Fruit fly (Drosophila melanogaster): ENCODE results near the gene CG17776.

Gene CG17776

DNA sequence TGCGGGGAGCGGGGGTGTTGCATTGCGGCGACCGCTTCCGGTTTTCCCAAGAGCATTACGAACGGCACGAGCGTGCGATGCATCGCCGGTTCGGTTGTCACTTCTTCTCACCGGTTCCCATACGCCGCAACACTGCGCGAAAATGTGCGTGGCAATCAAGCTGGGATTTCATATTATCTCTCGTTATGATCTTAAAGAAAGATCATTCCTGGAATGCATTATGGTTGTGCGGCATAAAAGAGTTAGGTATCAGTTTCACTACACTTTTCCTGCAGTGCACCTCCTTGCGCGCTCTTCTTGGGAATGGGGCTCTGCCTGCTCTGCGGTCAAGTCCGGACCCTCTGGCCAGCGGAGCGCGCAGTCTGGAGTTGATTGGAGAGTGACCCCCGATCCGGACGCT, 18.4 kb upstream of the CG17776 start (continued):
- no peak for TF ChIP-seq D (optimal IDR thresholded peaks at IDR 0.05)
- peak; percentile 22 for TF ChIP-seq D (GFP tag; optimal IDR thresholded peaks at IDR 0.05)
- TF ChIP-seq fru (optimal IDR thresholded peaks at IDR 0.05), result no peak
- no peak for TF ChIP-seq Opbp (GFP tag; IDR thresholded peaks at IDR 0.05; ENCODE audit: partially characterized antibody)
- peak; percentile 63 for TF ChIP-seq row (GFP tag; IDR thresholded peaks at IDR 0.05)
- no peak for TF ChIP-seq Atf3 (GFP tag; optimal IDR thresholded peaks at IDR 0.05)
- no peak for TF ChIP-seq CG14965 (GFP tag; optimal IDR thresholded peaks at IDR 0.05; ENCODE audit: borderline replicate concordance)
- no peak for TF ChIP-seq hkb (optimal IDR thresholded peaks at IDR 0.05)
- TF ChIP-seq hkb (GFP tag; IDR thresholded peaks at IDR 0.05), result peak; percentile 65
- TF ChIP-seq gsb-n (tag; optimal IDR thresholded peaks at IDR 0.05), result peak; percentile 18
- TF ChIP-seq ttk (GFP tag; IDR thresholded peaks at IDR 0.05), result peak; percentile 35; the same call in 1 of the 2 replicates
- TF ChIP-seq tin (GFP tag; optimal IDR thresholded peaks at IDR 0.05), result peak; percentile 28
- no peak for TF ChIP-seq CG12299 (tag; optimal IDR thresholded peaks at IDR 0.05)
- no peak for TF ChIP-seq CG5180 (GFP tag; optimal IDR thresholded peaks at IDR 0.05)
- TF ChIP-seq bcd (GFP tag; optimal IDR thresholded peaks at IDR 0.05), result peak; percentile 53
- peak; percentile 11 for TF ChIP-seq Med (GFP tag)
- TF ChIP-seq Xbp1 (GFP tag; optimal IDR thresholded peaks at IDR 0.05), result peak; percentile 53
- TF ChIP-seq Rx (GFP tag; IDR thresholded peaks at IDR 0.05), result no peak
- TF ChIP-seq CG17186 (GFP tag; optimal IDR thresholded peaks at IDR 0.05), result peak; percentile 28
- TF ChIP-seq dan (GFP tag; IDR thresholded peaks at IDR 0.05), result no peak
- TF ChIP-seq Ptx1 (GFP tag; IDR thresholded peaks at IDR 0.05), result 0 out of 2 replicates have a peak, but pooled peaks have one; percentile 14
- TF ChIP-seq Gug (GFP tag; IDR thresholded peaks at IDR 0.05), result peak; percentile 59; the same call in 3 of the 4 replicates
- TF ChIP-seq dati (GFP tag; IDR thresholded peaks at IDR 0.05), result peak; percentile 62; the same call in 1 of the 2 replicates
- TF ChIP-seq CG12769 (tag; optimal IDR thresholded peaks at IDR 0.05), result peak; percentile 55
- TF ChIP-seq az2 (GFP tag; optimal IDR thresholded peaks at IDR 0.05), result peak; percentile 49
- no peak for TF ChIP-seq Lpt (GFP tag; optimal IDR thresholded peaks at IDR 0.05)
- peak; percentile 35 for TF ChIP-seq pnt (GFP tag; optimal IDR thresholded peaks at IDR 0.05)
- peak in 1 of 2 experiments; percentile 36 for TF ChIP-seq Hr51 (GFP tag; optimal IDR thresholded peaks at IDR 0.05)
- TF ChIP-seq CG3407 (GFP tag; optimal IDR thresholded peaks at IDR 0.05), result peak; percentile 13
- no peak for TF ChIP-seq nerfin-1 (tag; optimal IDR thresholded peaks at IDR 0.05)
- no peak for TF ChIP-seq Mad (GFP tag; optimal IDR thresholded peaks at IDR 0.05)
- TF ChIP-seq Max (GFP tag; optimal IDR thresholded peaks at IDR 0.05), result no peak
- no peak for TF ChIP-seq pan (optimal IDR thresholded peaks at IDR 0.05)
- peak in 1 of 2 experiments; percentile 47 for TF ChIP-seq pan (GFP tag; optimal IDR thresholded peaks at IDR 0.05 in 1 of 2, IDR thresholded peaks at IDR 0.05 in 1 of 2)
- peak; percentile 81 for TF ChIP-seq Drgx (GFP tag; IDR thresholded peaks at IDR 0.05)
- TF ChIP-seq CG15479 (GFP tag; optimal IDR thresholded peaks at IDR 0.05), result no peak
- TF ChIP-seq Nf-YA (GFP tag; IDR thresholded peaks at IDR 0.05), result peak; percentile 47; the same call in 1 of the 2 replicates
- TF ChIP-seq Doc2 (GFP tag; IDR thresholded peaks at IDR 0.05), result no peak
- TF ChIP-seq CG30403 (GFP tag; optimal IDR thresholded peaks at IDR 0.05), result peak; percentile 43
- peak; percentile 17 for TF ChIP-seq CG1529 (GFP tag; optimal IDR thresholded peaks at IDR 0.05)
- no peak for TF ChIP-seq CG1233 (GFP tag; optimal IDR thresholded peaks at IDR 0.05)
- peak; percentile 43 for TF ChIP-seq Mes4 (GFP tag; optimal IDR thresholded peaks at IDR 0.05)
- TF ChIP-seq Hey (tag; optimal IDR thresholded peaks at IDR 0.05), result no peak
- no peak for TF ChIP-seq CG6854 (GFP tag; optimal IDR thresholded peaks at IDR 0.05)
- TF ChIP-seq wdn (GFP tag; IDR thresholded peaks at IDR 0.05), result no peak
- TF ChIP-seq ranshi (GFP tag; IDR thresholded peaks at IDR 0.05), result peak; percentile 61; the same call in 1 of the 2 replicates
- peak; percentile 50; the same call in 2 of the 3 replicates for TF ChIP-seq CG14050 (GFP tag; IDR thresholded peaks at IDR 0.05)
- TF ChIP-seq CG5245 (GFP tag; optimal IDR thresholded peaks at IDR 0.05), result peak; percentile 14
- no peak for TF ChIP-seq Hmx (GFP tag; optimal IDR thresholded peaks at IDR 0.05)
- TF ChIP-seq CG8388 (GFP tag; optimal IDR thresholded peaks at IDR 0.05), result peak; percentile 56
- peak in 1 of 2 experiments; percentile 71 for TF ChIP-seq bsh (GFP tag; optimal IDR thresholded peaks at IDR 0.05)
- no peak for TF ChIP-seq luna (GFP tag; optimal IDR thresholded peaks at IDR 0.05)
